Worm (Caenorhabditis elegans): Measurements from ENCODE around the gene gpa-3.
"Not testable (repeated sequence)": the region's sequence is repeated elsewhere in the genome, so short reads cannot be mapped to it uniquely, and the experiment has no call there.

Gene gpa-3

ce11 chrV:9381846-9382363, 22.3 kb upstream of the gpa-3 start, which contains the start of gene E02C12.12:
TSS of gene E02C12.12 (minus strand) at chrV:9382313.
- TF ChIP-seq odd-2 (tag; optimal IDR thresholded peaks at IDR 0.05) (no peak), eyg-1 (tag; optimal IDR thresholded peaks at IDR 0.05) (no peak), ceh-30 (tag; optimal IDR thresholded peaks at IDR 0.05) (no peak)

ce11 chrV:9379808-9380207, 20.2 kb upstream of the gpa-3 start, which contains the start of gene E02C12.11:
TSS of gene E02C12.11 (minus strand) at chrV:9379908.
- not testable (repeated sequence) for TF ChIP-seq ceh-2 (tag; optimal IDR thresholded peaks at IDR 0.05); K09A11.1 (tag; optimal IDR thresholded peaks at IDR 0.05; ENCODE audit: insufficient read depth); che-1 (tag; optimal IDR thresholded peaks at IDR 0.05)

DNA sequence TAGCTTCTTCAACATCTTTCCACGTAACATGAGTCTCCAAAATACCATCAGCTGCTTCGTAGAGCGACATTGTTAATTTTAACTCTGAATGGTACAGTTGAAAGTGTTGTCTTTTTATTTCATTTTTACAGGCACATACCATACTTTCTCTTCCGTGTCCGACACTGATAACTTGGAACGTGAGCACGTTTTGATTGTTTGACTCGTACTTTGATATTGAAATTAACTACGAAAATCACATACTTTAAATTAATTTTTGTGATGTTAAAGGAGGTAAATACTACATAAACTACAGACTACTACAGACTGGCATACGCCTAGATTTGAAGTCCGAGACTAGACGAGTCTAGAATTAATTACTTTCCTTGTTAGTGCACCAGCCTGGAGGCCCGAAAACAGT, 18.8 kb upstream of the gpa-3 start, which contains the start of gene E02C12.10:
E02C12.10 (minus strand) TSS at position 75 of the 400 bp plus-strand sequence.
- TF ChIP-seq Y22D7AL.16 (tag; optimal IDR thresholded peaks at IDR 0.05), result no peak
- no peak for TF ChIP-seq ceh-14 (tag; optimal IDR thresholded peaks at IDR 0.05)
- TF ChIP-seq pag-3 (tag; optimal IDR thresholded peaks at IDR 0.05; ENCODE audit: borderline replicate concordance), result no peak
- no peak for TF ChIP-seq ets-4 (tag; optimal IDR thresholded peaks at IDR 0.05)
- no peak for TF ChIP-seq ceh-34 (tag; optimal IDR thresholded peaks at IDR 0.05)
- no peak for TF ChIP-seq sox-4 (tag; optimal IDR thresholded peaks at IDR 0.05)
- TF ChIP-seq pqm-1 (tag; optimal IDR thresholded peaks at IDR 0.05), result no peak
- TF ChIP-seq unc-55 (GFP tag; optimal IDR thresholded peaks at IDR 0.05), result no peak
- TF ChIP-seq rnt-1 (tag; optimal IDR thresholded peaks at IDR 0.05), result no peak
- TF ChIP-seq ceh-22 (tag; optimal IDR thresholded peaks at IDR 0.05), result no peak
- TF ChIP-seq F13H6.1 (tag; optimal IDR thresholded peaks at IDR 0.05), result no peak
- no peak for TF ChIP-seq unc-42 (tag; optimal IDR thresholded peaks at IDR 0.05)
- no peak for TF ChIP-seq che-1 (tag; optimal IDR thresholded peaks at IDR 0.05)

DNA sequence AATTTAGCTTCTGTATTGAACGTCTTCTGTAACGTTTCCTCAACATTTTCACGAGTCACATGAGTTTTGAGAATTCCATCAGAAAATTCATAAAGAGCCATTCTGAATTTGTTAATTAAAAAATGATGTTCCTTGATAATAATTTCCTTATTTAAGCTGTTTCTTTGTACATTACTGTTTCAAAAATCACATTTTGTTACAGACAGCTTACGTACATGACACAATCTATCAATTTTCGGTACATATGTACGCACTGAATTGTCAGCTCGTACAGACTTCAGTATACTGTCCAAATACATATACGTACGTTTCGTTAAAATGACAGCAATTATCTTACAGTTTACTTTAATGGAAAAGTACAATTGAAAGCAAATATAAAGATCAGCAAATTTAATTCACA, 16.8 kb upstream of the gpa-3 start, which contains the start of gene E02C12.19:
E02C12.19 (minus strand) TSS at position 101 of the 400 bp plus-strand sequence.
- TF ChIP-seq sox-4 (tag; optimal IDR thresholded peaks at IDR 0.05) (no peak), pag-3 (tag; optimal IDR thresholded peaks at IDR 0.05; ENCODE audit: borderline replicate concordance) (no peak), T23F11.4 (GFP tag; optimal IDR thresholded peaks at IDR 0.05) (no peak), che-1 (tag; optimal IDR thresholded peaks at IDR 0.05) (no peak), tbx-2 (tag; optimal IDR thresholded peaks at IDR 0.05) (no peak), sox-2 (GFP tag; IDR thresholded peaks at IDR 0.05) (no peak), ets-4 (tag; optimal IDR thresholded peaks at IDR 0.05) (no peak), ama-1 (optimal IDR thresholded peaks at IDR 0.05) (no peak), C38D4.7 (GFP tag; optimal IDR thresholded peaks at IDR 0.05) (no peak), zip-5 (tag; optimal IDR thresholded peaks at IDR 0.05) (no peak), fkh-6 (tag; optimal IDR thresholded peaks at IDR 0.05) (no peak), ceh-19 (GFP tag; optimal IDR thresholded peaks at IDR 0.05) (no peak), pax-1 (tag; optimal IDR thresholded peaks at IDR 0.05) (no peak), odd-2 (tag; optimal IDR thresholded peaks at IDR 0.05) (no peak)

DNA sequence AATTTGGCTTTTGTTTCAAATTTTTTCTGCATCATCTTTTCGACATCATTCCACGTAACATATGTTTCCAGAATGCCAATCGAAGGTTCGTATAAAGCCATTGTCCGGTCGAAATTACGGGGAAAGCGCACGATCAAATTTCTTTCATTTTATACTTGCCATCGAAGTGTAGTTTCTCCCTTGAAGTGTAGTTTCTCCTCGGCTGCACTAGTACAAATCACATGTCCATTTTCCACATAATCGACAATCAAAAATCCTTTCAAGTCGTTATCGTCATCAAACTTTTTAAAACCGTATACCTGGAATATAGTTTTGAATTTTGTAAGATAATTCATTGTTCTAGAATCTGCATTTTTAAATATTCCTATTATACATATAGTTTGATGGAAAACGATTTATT, 15.8 kb upstream of the gpa-3 start, which contains the start of gene E02C12.9:
E02C12.9 (minus strand) TSS at position 101 of the 400 bp plus-strand sequence.
- TF ChIP-seq tbx-7 (tag; optimal IDR thresholded peaks at IDR 0.05) (no peak), sox-2 (GFP tag; IDR thresholded peaks at IDR 0.05) (no peak), unc-42 (tag; optimal IDR thresholded peaks at IDR 0.05) (no peak), zip-5 (tag; optimal IDR thresholded peaks at IDR 0.05) (no peak), fax-1 (tag; optimal IDR thresholded peaks at IDR 0.05) (no peak), fkh-10 (GFP tag; optimal IDR thresholded peaks at IDR 0.05) (no peak), ceh-9 (tag; optimal IDR thresholded peaks at IDR 0.05) (no peak), unc-86 (tag; optimal IDR thresholded peaks at IDR 0.05) (no peak), pqm-1 (tag; optimal IDR thresholded peaks at IDR 0.05) (no peak), ceh-19 (GFP tag; optimal IDR thresholded peaks at IDR 0.05) (no peak), elt-4 (tag; optimal IDR thresholded peaks at IDR 0.05) (no peak), mec-3 (tag; optimal IDR thresholded peaks at IDR 0.05; ENCODE audit: borderline replicate concordance) (no peak), hlh-13 (GFP tag; optimal IDR thresholded peaks at IDR 0.05) (no peak), nhr-11 (tag; optimal IDR thresholded peaks at IDR 0.05) (no peak), sdc-2 (tag; optimal IDR thresholded peaks at IDR 0.05) (no peak)

Measured in whole organism, late embryonic.